Fruit fly (Drosophila melanogaster) whole organism, wandering third instar larva: ENCODE measurements around the gene CG12507.

Experiments used
- Dfd ChIP-seq: fragments of >200 bp; optimal IDR thresholded peaks from 2 replicates; lab custom pipeline; 2017; ENCODE audit warnings: missing biosample characterization, missing genetic modification characterization
- Hr78 ChIP-seq: fragments of >200 bp; optimal IDR thresholded peaks from 2 replicates; lab custom pipeline; 2017; ENCODE audit warnings: missing biosample characterization, missing genetic modification characterization
- Sp1 ChIP-seq: fragments of 200-800 bp; sonication (Bioruptor generic); optimal IDR thresholded peaks from 3 replicates; lab custom pipeline; 2019; ENCODE audit warnings: missing biosample characterization, mild to moderate bottlenecking, missing genetic modification characterization, moderate library complexity
- h ChIP-seq: fragments of 200-800 bp; sonication (Bioruptor generic); optimal IDR thresholded peaks from 3 replicates; lab custom pipeline; 2016; ENCODE audit warnings: missing biosample characterization, mild to moderate bottlenecking, missing genetic modification characterization
- sv ChIP-seq: fragments of 200-800 bp; sonication (Bioruptor generic); optimal IDR thresholded peaks from 3 replicates; lab custom pipeline; 2016; ENCODE audit warnings: missing biosample characterization, missing genetic modification characterization
- usp ChIP-seq: fragments of >200 bp; optimal IDR thresholded peaks from 2 replicates; lab custom pipeline; 2017; ENCODE audit warnings: missing biosample characterization, missing genetic modification characterization

The CG12507 gene

dm6 chrX:16216492-16216829 lies 49.9 kb downstream of the CG12507 start, which contains the start of gene disco:
disco (minus strand) TSS chrX:16216750.
- TF ChIP-seq Sp1 (no peak), Hr78 (no peak), Dfd (GFP tag; lab: Kevin White, UChicago) (peak; percentile 53), sv (GFP tag; lab: Kevin White, UChicago) (no peak), h (GFP tag; lab: Kevin White, UChicago) (no peak), usp (GFP tag; lab: Kevin White, UChicago) (no peak)
